Fruit fly (Drosophila melanogaster): ENCODE measurements around the gene Cht11.
A peak's percentile ranks its signal among the peaks of the same experiment; 100 is the strongest.

Gene Cht11

dm6 chrX:6861523-6862077, 12.3 kb upstream of the Cht11 start (continued):
- no peak for TF ChIP-seq dimm (GFP tag; IDR thresholded peaks at IDR 0.05)
- TF ChIP-seq CG10543 (GFP tag; optimal IDR thresholded peaks at IDR 0.05), result peak; percentile 97
- no peak for TF ChIP-seq CG16863 (GFP tag; optimal IDR thresholded peaks at IDR 0.05)
- no peak for TF ChIP-seq CG43689 (GFP tag; IDR thresholded peaks at IDR 0.05)
- no peak for TF ChIP-seq repo (GFP tag; optimal IDR thresholded peaks at IDR 0.05)
- TF ChIP-seq gcm2 (GFP tag; optimal IDR thresholded peaks at IDR 0.05), result no peak
- peak; percentile 91 for TF ChIP-seq CG1832 (GFP tag; optimal IDR thresholded peaks at IDR 0.05)
- TF ChIP-seq rib (GFP tag; IDR thresholded peaks at IDR 0.05), result peak; percentile 86
- peak; percentile 55 for TF ChIP-seq Xrp1 (GFP tag; IDR thresholded peaks at IDR 0.05)
- TF ChIP-seq Hr3 (GFP tag; optimal IDR thresholded peaks at IDR 0.05), result peak; percentile 6
- peak; percentile 10 for TF ChIP-seq B-H2 (GFP tag; optimal IDR thresholded peaks at IDR 0.05)
- TF ChIP-seq CG3847 (GFP tag; IDR thresholded peaks at IDR 0.05), result peak; percentile 48
- 0 out of 2 replicates have a peak, but pooled peaks have one; percentile 12 for TF ChIP-seq CG11085 (GFP tag; IDR thresholded peaks at IDR 0.05)
- peak; percentile 41 for TF ChIP-seq CG31441 (GFP tag; IDR thresholded peaks at IDR 0.05)
- TF ChIP-seq CG1233 (GFP tag; optimal IDR thresholded peaks at IDR 0.05), result peak; percentile 100

- no peak for TF ChIP-seq CG9727 (GFP tag; optimal IDR thresholded peaks at IDR 0.05)
- TF ChIP-seq Oli (tag; optimal IDR thresholded peaks at IDR 0.05), result peak; percentile 51
- TF ChIP-seq CG5245 (GFP tag; optimal IDR thresholded peaks at IDR 0.05), result no peak
- peak; percentile 50 for TF ChIP-seq CG10979 (tag; optimal IDR thresholded peaks at IDR 0.05)
- TF ChIP-seq CG3281 (GFP tag; optimal IDR thresholded peaks at IDR 0.05), result peak; percentile 46
- no peak for TF ChIP-seq sd (tag; optimal IDR thresholded peaks at IDR 0.05)
- TF ChIP-seq CG43689 (GFP tag; IDR thresholded peaks at IDR 0.05), result no peak
- TF ChIP-seq mld (GFP tag; IDR thresholded peaks at IDR 0.05; ENCODE audit: partially characterized antibody), result no peak
- TF ChIP-seq CG8281 (tag; optimal IDR thresholded peaks at IDR 0.05), result peak; percentile 6
- no peak for TF ChIP-seq GATAe (GFP tag; conservative IDR thresholded peaks at IDR 0.05)
- no peak for TF ChIP-seq ttk (GFP tag; IDR thresholded peaks at IDR 0.05)
- no peak for TF ChIP-seq CG4282 (GFP tag; optimal IDR thresholded peaks at IDR 0.05)
- TF ChIP-seq org-1 (GFP tag; optimal IDR thresholded peaks at IDR 0.05), result no peak
- no peak for TF ChIP-seq Scr (GFP tag; IDR thresholded peaks at IDR 0.05; ENCODE audit: partially characterized antibody)
- no peak for TF ChIP-seq Jarid2 (GFP tag; optimal IDR thresholded peaks at IDR 0.05)
- TF ChIP-seq zen (tag; optimal IDR thresholded peaks at IDR 0.05), result peak; percentile 25
- TF ChIP-seq Fer3 (tag; optimal IDR thresholded peaks at IDR 0.05), result peak; percentile 24
- TF ChIP-seq Sox100B (GFP tag; optimal IDR thresholded peaks at IDR 0.05), result peak; percentile 1
- peak; percentile 46; the same call in 1 of the 2 replicates for TF ChIP-seq ara (GFP tag; IDR thresholded peaks at IDR 0.05)
- peak; percentile 29; the same call in 1 of the 2 replicates for TF ChIP-seq lmd (GFP tag; IDR thresholded peaks at IDR 0.05)
- TF ChIP-seq gsb-n (tag; optimal IDR thresholded peaks at IDR 0.05), result no peak
- peak in 1 of 2 experiments; percentile 70 for TF ChIP-seq eve (GFP tag; optimal IDR thresholded peaks at IDR 0.05)
- TF ChIP-seq dysf (GFP tag; IDR thresholded peaks at IDR 0.05), result peak; percentile 59; the same call in 2 of the 3 replicates
- TF ChIP-seq p53 (GFP tag; optimal IDR thresholded peaks at IDR 0.05), result no peak
- TF ChIP-seq CG2129 (GFP tag; IDR thresholded peaks at IDR 0.05; ENCODE audit: partially characterized antibody), result no peak
- TF ChIP-seq dati (GFP tag; IDR thresholded peaks at IDR 0.05), result no peak
- TF ChIP-seq Oaz (GFP tag; IDR thresholded peaks at IDR 0.05), result no peak
- TF ChIP-seq abd-A (tag; optimal IDR thresholded peaks at IDR 0.05), result no peak
- no peak for TF ChIP-seq sens-2 (GFP tag; IDR thresholded peaks at IDR 0.05)
- no peak for TF ChIP-seq Hr78 (GFP tag; optimal IDR thresholded peaks at IDR 0.05)
- no peak for TF ChIP-seq CG10462 (GFP tag; optimal IDR thresholded peaks at IDR 0.05)
- no peak for TF ChIP-seq pum (GFP tag; optimal IDR thresholded peaks at IDR 0.05)
- TF ChIP-seq dmrt11E (tag; optimal IDR thresholded peaks at IDR 0.05), result peak; percentile 37
- peak; percentile 56 for TF ChIP-seq CG11504 (tag; optimal IDR thresholded peaks at IDR 0.05)
- TF ChIP-seq CG2712 (tag; optimal IDR thresholded peaks at IDR 0.05), result peak; percentile 39
Observed at dm6 chrX:6860413-6861089, 11.2 kb upstream of the Cht11 start.
